Fruit fly (Drosophila melanogaster) Kc167 (cell line): ENCODE results near the gene CG13005.

Experiments
- Myc ChIP-seq: fragments of >200 bp; optimal IDR thresholded peaks from 2 replicates; lab custom pipeline; 2017; ENCODE audit warnings: missing external identifiers
- Sin3A ChIP-seq: fragments of >200 bp; optimal IDR thresholded peaks from 2 replicates; lab custom pipeline; 2018; ENCODE audit warnings: missing external identifiers
- h ChIP-seq: fragments of >200 bp; optimal IDR thresholded peaks from 3 replicates; lab custom pipeline; 2018; ENCODE audit warnings: missing external identifiers
- insv ChIP-seq: fragments of >200 bp; optimal IDR thresholded peaks from 3 replicates; lab custom pipeline; 2018; ENCODE audit warnings: missing external identifiers
- psq ChIP-seq: fragments of >200 bp; optimal IDR thresholded peaks from 2 replicates; lab custom pipeline; 2017; ENCODE audit warnings: missing external identifiers
- ttk ChIP-seq: sonication (Bioruptor generic); optimal IDR thresholded peaks from 2 replicates; lab custom pipeline; 2017; ENCODE audit warnings: missing external identifiers

CG13005 gene

DNA sequence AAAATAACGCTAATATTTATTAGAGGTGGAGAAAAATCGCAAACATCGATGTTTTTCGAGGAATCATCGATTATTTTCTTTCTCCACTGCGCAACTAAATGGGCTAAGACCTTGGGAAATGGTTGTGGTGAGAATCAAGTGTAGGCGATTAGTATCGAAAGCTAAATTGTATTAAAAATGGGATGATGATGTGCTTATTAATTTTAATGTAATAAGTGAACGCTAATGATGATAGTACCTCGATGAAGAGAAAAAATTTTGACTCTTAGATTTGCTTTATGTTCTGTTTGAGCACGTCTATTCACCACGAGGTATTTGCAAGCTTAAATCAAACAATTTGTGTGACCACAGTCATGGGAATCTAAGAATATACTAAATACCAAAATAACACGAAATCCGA is at the start of gene CG13005, which contains the start of gene Rai1:
Gene CG13005, plus strand, starts transcription at position 352 of the 400 bp plus-strand sequence.
Gene Rai1, minus strand, starts transcription at position 46 of the 400 bp plus-strand sequence.
- TF ChIP-seq psq (lab: Kevin White, UChicago) (no peak), h (lab: Kevin White, UChicago) (no peak), insv (no peak), Myc (lab: Kevin White, UChicago) (no peak), ttk (lab: Kevin White, UChicago) (no peak), Sin3A (lab: Kevin White, UChicago) (no peak)

DNA sequence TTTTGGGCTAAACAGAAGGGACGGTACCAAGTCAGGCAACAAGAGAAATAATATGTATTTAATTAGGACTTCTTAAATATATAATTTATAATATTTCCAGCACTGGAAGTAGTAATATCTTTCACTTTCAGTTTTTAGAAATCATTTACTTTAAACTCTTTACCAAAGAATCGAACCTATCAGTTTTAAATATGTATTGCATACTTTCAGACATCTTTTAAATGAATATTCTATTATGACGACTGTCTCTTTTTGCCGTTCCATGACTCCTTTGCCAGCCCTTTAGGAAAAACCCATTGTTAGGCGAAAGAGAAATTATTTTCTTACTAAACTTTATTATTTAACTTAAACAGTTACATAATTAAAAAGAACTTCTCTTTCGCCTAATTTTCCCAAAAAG is 45.8 kb upstream of the CG13005 start:
- TF ChIP-seq psq (lab: Kevin White, UChicago) (no peak), ttk (lab: Kevin White, UChicago) (no peak), Myc (lab: Kevin White, UChicago) (no peak), insv (no peak), h (lab: Kevin White, UChicago) (no peak)

DNA sequence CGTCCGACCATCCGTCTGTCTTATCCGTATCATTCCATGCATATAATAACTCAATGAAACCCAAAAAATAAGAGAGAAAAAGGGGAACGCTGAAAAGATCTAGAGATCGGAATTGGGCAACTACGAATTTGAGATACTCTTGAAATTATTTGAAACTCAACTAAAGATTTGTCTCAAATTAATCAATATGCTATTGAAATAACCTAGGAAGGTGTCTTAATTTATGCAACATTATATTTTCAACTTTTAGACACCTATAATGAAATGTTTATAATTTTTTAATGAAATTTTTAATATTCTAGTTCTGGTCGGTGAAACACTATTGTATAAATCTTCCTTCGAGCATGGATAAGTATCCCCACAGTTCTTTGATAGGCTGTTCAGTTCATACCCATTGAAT is 42.9 kb upstream of the CG13005 start:
- TF ChIP-seq Myc (lab: Kevin White, UChicago) (no peak), psq (lab: Kevin White, UChicago) (no peak), ttk (lab: Kevin White, UChicago) (no peak), Sin3A (lab: Kevin White, UChicago) (no peak), insv (no peak), h (lab: Kevin White, UChicago) (no peak)

DNA sequence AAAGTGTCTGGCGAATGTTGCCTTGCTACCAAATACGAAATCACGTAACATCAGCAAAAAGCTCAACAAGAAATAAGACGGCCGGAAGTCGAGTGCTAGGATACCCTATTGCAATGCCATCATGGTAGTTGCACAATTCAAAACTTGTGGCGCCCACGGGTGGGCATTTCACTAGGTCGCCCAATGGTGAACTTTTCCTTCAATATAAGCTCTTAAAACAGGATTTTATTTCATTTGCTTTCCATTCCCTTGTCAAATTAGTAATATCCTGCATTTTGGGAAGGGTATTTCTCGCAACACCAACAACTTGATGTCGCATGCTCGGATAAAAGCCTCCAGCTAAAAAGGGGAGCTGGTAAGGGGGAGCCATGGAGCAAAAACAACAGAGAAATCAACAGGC is 41.9 kb upstream of the CG13005 start:
- TF ChIP-seq ttk (lab: Kevin White, UChicago), result no peak
- no peak for TF ChIP-seq insv
- TF ChIP-seq h (lab: Kevin White, UChicago), result no peak
- TF ChIP-seq Sin3A (lab: Kevin White, UChicago), result no peak
- no peak for TF ChIP-seq psq (lab: Kevin White, UChicago)
- no peak for TF ChIP-seq Myc (lab: Kevin White, UChicago)

DNA sequence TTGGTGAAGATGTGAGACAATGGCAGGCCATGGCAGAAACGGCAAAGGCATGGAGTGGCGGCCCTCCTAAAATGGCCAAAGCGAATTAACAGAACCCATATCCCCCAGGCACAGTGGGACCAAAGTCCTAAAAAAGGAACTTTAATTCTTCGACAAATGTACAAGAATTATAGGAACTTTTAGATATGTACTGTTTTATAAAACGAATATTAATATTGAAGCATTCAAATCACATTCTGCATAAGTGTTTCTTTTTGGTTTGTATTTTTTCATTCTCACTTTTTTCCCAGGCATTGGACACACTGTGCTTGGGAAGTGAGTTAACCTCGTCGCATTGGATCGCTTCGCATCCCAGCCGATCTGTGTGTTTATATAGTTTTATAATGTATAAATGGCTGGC is 38.5 kb upstream of the CG13005 start:
- TF ChIP-seq Myc (lab: Kevin White, UChicago) (no peak), h (lab: Kevin White, UChicago) (no peak), insv (no peak), ttk (lab: Kevin White, UChicago) (no peak), psq (lab: Kevin White, UChicago) (no peak), Sin3A (lab: Kevin White, UChicago) (no peak)

DNA sequence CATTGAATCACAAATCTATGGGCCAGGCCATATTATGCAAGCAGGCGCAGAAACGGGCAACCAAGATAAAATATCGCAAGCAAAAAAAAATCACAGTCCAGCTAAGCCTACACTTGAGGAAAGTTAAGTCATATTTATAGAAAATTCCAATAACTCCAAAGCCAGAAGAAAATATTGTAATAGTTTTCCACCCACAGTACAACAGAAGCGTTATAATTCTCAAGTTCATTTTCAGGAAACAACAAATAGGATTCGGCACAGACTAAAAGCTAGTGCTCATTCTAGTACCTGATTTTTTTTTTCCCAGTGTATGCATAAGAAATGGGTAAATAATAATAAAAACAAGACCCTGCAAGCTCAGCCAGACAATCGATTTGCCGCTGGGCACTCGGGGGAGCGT is 37.6 kb upstream of the CG13005 start:
- TF ChIP-seq Sin3A (lab: Kevin White, UChicago), result no peak
- TF ChIP-seq psq (lab: Kevin White, UChicago), result no peak
- no peak for TF ChIP-seq ttk (lab: Kevin White, UChicago)
- no peak for TF ChIP-seq insv
- no peak for TF ChIP-seq Myc (lab: Kevin White, UChicago)
- TF ChIP-seq h (lab: Kevin White, UChicago), result no peak

DNA sequence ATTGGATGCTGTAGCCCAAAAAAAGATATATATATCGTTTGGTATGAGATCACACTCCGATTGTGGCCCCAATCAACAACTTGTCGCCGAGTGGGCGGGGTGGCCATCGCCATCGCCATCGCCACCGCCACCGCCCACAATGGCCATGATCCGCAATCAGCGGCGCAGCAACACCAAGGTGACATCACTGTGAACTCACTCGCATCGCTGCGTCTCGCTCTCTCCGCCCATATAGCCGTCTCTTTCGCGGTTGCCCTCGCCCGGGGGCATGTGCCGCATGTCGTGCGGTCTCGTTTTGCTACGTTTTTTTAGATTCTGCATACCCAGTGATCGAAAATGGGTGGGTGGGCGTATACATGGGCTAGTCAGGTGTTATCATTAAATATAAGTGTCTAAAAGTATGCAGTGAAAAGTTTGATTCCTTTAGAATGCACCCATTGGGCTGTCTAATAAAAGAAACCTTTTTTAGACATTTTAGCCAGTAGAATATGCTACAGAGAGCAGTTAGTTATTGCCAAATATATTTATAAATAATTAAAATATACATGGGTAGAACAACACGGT is 36.5 kb upstream of the CG13005 start:
- TF ChIP-seq Myc (lab: Kevin White, UChicago) (no peak), ttk (lab: Kevin White, UChicago) (no peak), h (lab: Kevin White, UChicago) (no peak)

DNA sequence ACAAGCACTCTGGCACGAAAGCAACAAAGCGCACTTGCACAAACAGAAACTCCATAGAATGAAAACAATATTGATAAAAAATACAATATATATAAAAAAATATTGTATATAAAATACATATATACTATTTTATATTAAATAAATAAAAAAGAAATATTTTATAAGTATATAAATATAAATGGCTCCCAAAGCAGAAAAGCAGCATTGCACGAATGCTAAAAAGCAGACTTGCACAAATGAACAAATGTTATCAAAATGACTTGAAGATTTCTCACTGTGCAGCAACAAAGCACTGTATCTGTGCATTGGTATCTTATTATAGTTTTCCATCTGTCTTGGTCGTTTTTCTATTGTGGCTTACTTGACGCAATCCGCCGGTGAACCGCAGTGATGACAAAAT is 34.7 kb upstream of the CG13005 start:
- TF ChIP-seq Myc (lab: Kevin White, UChicago) (no peak), insv (no peak), Sin3A (lab: Kevin White, UChicago) (no peak), ttk (lab: Kevin White, UChicago) (no peak), psq (lab: Kevin White, UChicago) (no peak), h (lab: Kevin White, UChicago) (no peak)

DNA sequence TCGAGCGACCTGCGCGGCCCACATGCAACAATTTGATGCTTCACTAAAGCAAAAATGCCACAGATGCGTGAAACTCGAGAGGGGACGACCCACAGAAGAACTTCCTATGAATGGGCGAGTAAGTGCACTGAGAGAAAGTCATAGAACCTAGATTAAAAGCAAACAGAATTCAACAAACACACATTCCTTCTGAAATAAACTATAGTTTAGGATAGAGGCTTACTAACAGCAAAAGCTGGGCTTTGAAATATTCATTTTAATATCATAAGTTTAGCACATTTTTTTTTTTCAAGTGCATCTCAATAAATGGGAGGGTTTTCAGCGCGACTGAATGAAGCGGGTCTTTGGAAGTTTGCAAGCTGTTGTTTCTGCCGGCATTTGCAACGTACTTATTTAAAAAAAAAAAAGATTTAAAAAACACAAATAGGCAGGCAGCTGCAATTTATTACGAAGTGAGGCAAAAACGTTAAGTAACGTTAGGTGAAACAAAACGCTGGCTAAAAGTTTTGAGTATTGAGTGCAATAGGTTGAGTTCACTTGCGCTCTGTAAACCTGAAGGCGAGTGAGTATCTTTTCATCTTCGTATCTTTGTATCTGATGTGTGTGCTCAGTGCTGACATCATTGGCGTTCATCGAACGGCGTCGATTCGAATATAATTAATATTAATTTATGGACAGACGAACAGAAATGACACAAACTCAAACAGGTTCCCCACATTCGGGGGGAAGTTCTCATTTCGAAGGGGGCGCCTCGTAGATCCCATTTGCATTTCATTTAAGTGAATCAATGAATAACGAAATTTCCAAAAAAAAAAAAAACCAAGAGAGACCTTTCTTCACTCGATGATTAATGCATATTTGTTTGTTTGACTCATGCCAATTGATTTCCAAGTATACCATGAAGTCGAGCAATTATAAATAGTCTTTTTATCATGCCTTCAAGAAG is 30.3 kb upstream of the CG13005 start:
- TF ChIP-seq h (lab: Kevin White, UChicago) (no peak), ttk (lab: Kevin White, UChicago) (no peak)

DNA sequence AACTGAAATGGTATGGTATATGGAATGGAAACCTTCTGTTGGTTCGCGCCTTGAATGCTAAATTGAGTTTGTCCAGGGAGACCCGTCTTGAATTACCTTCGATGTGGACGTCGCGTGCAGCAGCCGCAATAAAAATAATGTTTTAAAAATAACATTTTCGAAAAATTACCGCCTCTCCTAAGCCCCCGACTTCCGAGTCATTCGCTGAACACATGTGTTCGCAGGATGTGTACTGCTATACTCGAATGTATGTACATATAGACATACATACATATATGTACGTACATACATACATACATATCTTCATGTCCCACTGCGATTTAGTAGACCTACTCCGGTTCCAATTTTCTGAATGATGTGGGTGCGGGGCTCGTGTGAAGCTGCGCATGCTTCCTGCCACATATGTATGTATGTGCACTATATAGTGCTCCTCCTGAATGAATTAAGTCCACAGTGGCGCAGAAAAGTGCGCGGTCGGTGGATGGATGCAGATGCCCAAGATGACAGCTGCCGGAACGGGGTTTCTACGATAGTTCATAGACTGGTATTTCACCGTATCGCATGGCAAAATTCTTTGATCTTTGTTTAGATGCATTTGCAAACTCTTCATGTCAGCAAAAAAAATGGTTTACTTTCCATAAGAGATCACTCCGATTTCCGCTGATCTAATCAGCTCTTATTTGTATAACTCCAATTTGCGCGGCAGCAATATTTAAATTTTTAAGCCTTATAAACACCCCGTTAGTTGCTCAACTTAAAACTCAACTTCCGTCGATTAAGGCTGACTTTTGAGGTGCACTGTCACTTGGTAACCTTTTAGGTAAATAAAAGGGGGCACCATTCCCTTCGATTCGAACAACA is 29.0 kb upstream of the CG13005 start:
- TF ChIP-seq psq (lab: Kevin White, UChicago) (no peak), insv (no peak), Sin3A (lab: Kevin White, UChicago) (no peak), h (lab: Kevin White, UChicago) (no peak), ttk (lab: Kevin White, UChicago) (no peak), Myc (lab: Kevin White, UChicago) (no peak)

DNA sequence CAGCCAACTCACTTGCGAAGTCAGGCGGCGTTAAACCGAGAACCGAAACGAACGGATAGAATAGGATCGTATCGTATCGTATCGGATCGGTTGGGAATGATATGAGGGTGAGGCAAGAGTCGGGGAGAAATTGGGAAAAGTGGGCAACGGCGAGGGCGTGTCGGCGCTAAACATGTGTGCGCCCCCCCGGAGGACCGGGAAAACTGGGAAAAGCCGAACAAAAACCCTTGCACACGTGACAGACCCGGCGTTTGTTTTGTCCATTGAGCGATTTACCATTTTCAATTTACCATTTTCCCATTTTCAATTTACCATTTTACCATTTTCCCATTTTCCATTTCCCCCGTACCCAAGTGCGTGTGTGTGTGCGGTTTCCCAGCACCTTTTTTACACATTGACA is 28.4 kb upstream of the CG13005 start:
- TF ChIP-seq insv, result no peak
- no peak for TF ChIP-seq Myc (lab: Kevin White, UChicago)
- TF ChIP-seq Sin3A (lab: Kevin White, UChicago), result no peak
- no peak for TF ChIP-seq ttk (lab: Kevin White, UChicago)
- TF ChIP-seq h (lab: Kevin White, UChicago), result no peak
- no peak for TF ChIP-seq psq (lab: Kevin White, UChicago)
